Fruit fly (Drosophila melanogaster) whole organism, adult: Measurements from ENCODE around the gene dj-1beta.

ENCODE experiments used
- CG1620 ChIP-seq: fragments of 200-800 bp; sonication (Bioruptor generic); optimal IDR thresholded peaks from 2 replicates; lab custom pipeline; 2016; ENCODE audit warnings: missing biosample characterization, missing genetic modification characterization
- CG5204 ChIP-seq: fragments of 200-800 bp; sonication (Bioruptor generic); optimal IDR thresholded peaks from 2 replicates; lab custom pipeline; 2016; ENCODE audit warnings: missing biosample characterization, missing genetic modification characterization
- CG7045 ChIP-seq: fragments of 200-800 bp; sonication (Bioruptor generic); optimal IDR thresholded peaks from 2 replicates; lab custom pipeline; 2017; ENCODE audit warnings: missing biosample characterization, mild to moderate bottlenecking, missing genetic modification characterization
- CG7101 ChIP-seq: fragments of 200-800 bp; sonication (Bioruptor generic); optimal IDR thresholded peaks from 2 replicates; lab custom pipeline; 2018; ENCODE audit warnings: missing biosample characterization, mild to moderate bottlenecking, missing genetic modification characterization, moderate library complexity
- Clk ChIP-seq: fragments of 200-800 bp; sonication (Bioruptor generic); optimal IDR thresholded peaks from 2 replicates; lab custom pipeline; 2017; ENCODE audit warnings: missing biosample characterization, missing genetic modification characterization
- Crg-1 ChIP-seq: fragments of 200-800 bp; sonication (Bioruptor generic); optimal IDR thresholded peaks from 2 replicates; lab custom pipeline; 2016; ENCODE audit warnings: missing biosample characterization, missing genetic modification characterization
- bab1 ChIP-seq: fragments of 200-800 bp; sonication (Bioruptor generic); optimal IDR thresholded peaks from 3 replicates; lab custom pipeline; 2019; ENCODE audit warnings: missing biosample characterization, mild to moderate bottlenecking, missing genetic modification characterization, moderate library complexity
- cnc ChIP-seq, 2 experiments: fragments of >200 bp; optimal IDR thresholded peaks; 2 replicates each; lab custom pipeline; 2017
- kay ChIP-seq: fragments of 200-800 bp; sonication (Bioruptor generic); peaks from one replicate; lab custom pipeline; 2016; ENCODE audit warnings: missing biosample characterization, missing genetic modification characterization, borderline replicate concordance
- toe ChIP-seq: fragments of 200-800 bp; sonication (Bioruptor generic); optimal IDR thresholded peaks from 2 replicates; lab custom pipeline; 2016; ENCODE audit warnings: missing biosample characterization, missing genetic modification characterization

DNA sequence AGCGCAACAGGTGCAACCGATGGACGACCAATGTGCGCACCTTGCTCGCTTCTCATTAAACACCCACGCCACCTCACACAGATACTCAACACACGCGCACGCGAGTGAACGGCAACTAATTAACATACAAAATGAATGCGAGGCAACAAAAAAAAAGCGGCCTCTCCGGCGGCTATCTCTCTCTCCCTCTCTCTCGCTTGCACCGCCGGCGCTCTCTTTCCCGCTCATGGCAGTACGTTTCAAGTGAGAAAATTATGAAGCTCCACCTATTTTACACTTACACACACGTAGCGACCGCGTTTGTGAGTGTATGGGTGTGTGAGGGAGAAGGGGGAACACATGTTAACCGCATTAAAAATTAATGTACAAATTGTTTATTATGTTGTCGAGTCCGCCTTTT lies 42.8 kb upstream of the dj-1beta start:
- TF ChIP-seq CG7045 (GFP tag; lab: Kevin White, UChicago) (no peak), kay (GFP tag; lab: Kevin White, UChicago) (no peak), CG7101 (tag; lab: Kevin White, UChicago) (no peak), CG5204 (no peak), CG1620 (no peak), toe (GFP tag; lab: Kevin White, UChicago) (no peak), bab1 (GFP tag; lab: Kevin White, UChicago) (no peak), Clk (no peak), Crg-1 (no peak), cnc (optimal IDR thresholded peaks at IDR 0.05; lab: Kevin White, UChicago) (no peak)
